ENCODE assay signal across 2 worm cellular contexts in the genomic region with DNA sequence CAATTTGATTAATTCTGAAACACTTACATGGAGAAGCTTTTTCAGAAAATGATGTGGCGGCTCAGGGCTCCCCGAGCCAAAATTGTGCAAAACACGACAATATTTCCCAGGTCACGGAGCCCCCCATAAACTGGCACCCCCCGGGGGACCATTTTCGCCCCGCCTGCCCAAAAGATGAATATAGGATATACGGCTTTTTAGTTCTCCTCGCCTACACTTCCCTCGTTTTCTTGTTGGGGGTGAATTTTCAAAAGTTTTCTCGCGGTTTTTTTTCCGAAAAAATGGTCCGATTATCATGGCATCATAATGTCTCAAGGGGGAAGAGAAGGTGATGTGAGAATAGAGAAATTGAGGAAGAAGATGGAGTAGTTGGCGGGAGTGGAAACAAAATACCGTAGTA.
A peak's percentile ranks its signal among the peaks of the same experiment; 100 is the strongest.
TF ChIP-seq lines count a peak whose summit lies in the region.

A gene (minus strand): TSS at position 101 of the 400 bp plus-strand sequence.

TF ChIP-seq in whole organism, L3 larva, 47 proteins besides CTCF, POLR2A, EP300 and RAD21:
- TF ChIP-seq lin-39 (tag; optimal IDR thresholded peaks at IDR 0.05; lab: Kevin White, UChicago) (peak; percentile 2), nhr-11 (tag; optimal IDR thresholded peaks at IDR 0.05; lab: Kevin White, UChicago) (no peak), R02D3.7 (tag; optimal IDR thresholded peaks at IDR 0.05; lab: Kevin White, UChicago) (no peak)

TF ChIP-seq in whole organism, L4 larva, 104 proteins besides CTCF, POLR2A, EP300 and RAD21:
- TF ChIP-seq vab-7 (GFP tag; IDR thresholded peaks at IDR 0.05; lab: Robert Waterston, UW) (0 out of 2 replicates have a peak, but pooled peaks have one; percentile 31), ceh-20 (GFP tag; IDR thresholded peaks at IDR 0.05; lab: Robert Waterston, UW) (peak; percentile 18; the same call in 1 of the 2 replicates), mdl-1 (tag; optimal IDR thresholded peaks at IDR 0.05; lab: Kevin White, UChicago) (no peak), aha-1 (tag; lab: Kevin White, UChicago) (peak; percentile 45)
TF ChIP-seq in whole organism, L4 larva: peak in this region for 3.
